Worm (Caenorhabditis elegans) whole organism, L1 larva: Measurements from ENCODE around the gene pyt-1.

ENCODE experiments used
- C04F5.9 ChIP-seq: sonication (generic microtip); optimal IDR thresholded peaks from 2 replicates; lab custom pipeline; 2016; ENCODE audit warnings: missing genetic modification characterization, missing compliant biosample characterization
- C16A3.4 ChIP-seq: fragments of 150-350 bp; optimal IDR thresholded peaks from 2 replicates; lab custom pipeline; 2014; ENCODE audit warnings: missing biosample characterization, missing genetic modification characterization
- C34B4.2 ChIP-seq: sonication (generic microtip); optimal IDR thresholded peaks from 2 replicates; lab custom pipeline; 2017; ENCODE audit warnings: mild to moderate bottlenecking, missing genetic modification characterization, missing compliant biosample characterization
- F16B12.6 ChIP-seq: fragments of 150-350 bp; optimal IDR thresholded peaks from 2 replicates; lab custom pipeline; 2014; ENCODE audit warnings: missing biosample characterization, missing genetic modification characterization
- Y116A8C.19 ChIP-seq: sonication (generic microtip); optimal IDR thresholded peaks from 2 replicates; lab custom pipeline; 2016; ENCODE audit warnings: missing compliant biosample characterization, missing genetic modification characterization, borderline replicate concordance
- aha-1 ChIP-seq: fragments of 150-350 bp; optimal IDR thresholded peaks from 2 replicates; lab custom pipeline; 2014; ENCODE audit warnings: missing biosample characterization, missing genetic modification characterization
- ama-1 ChIP-seq: fragments of 150-350 bp; optimal IDR thresholded peaks from 2 replicates; lab custom pipeline; 2014
- blmp-1 ChIP-seq: fragments of 150-350 bp; optimal IDR thresholded peaks from 2 replicates; lab custom pipeline; 2014; ENCODE audit warnings: missing biosample characterization, missing genetic modification characterization
- ceh-63 ChIP-seq: fragments of 200-800 bp; sonication (Bioruptor generic); optimal IDR thresholded peaks from 2 replicates; lab custom pipeline; 2018; ENCODE audit warnings: mild to moderate bottlenecking, missing genetic modification characterization, missing compliant biosample characterization
- ceh-8 ChIP-seq: fragments of 200-800 bp; sonication (Bioruptor generic); optimal IDR thresholded peaks from 2 replicates; lab custom pipeline; 2018; ENCODE audit warnings: mild to moderate bottlenecking, missing genetic modification characterization, moderate library complexity, missing compliant biosample characterization
- ceh-88 ChIP-seq: fragments of 200-800 bp; sonication (Bioruptor generic); IDR thresholded peaks from 2 replicates; pipeline ENCODE4 v1.3.6; 2022; ENCODE audit warnings: missing genetic modification characterization, missing compliant biosample characterization
- ceh-90 ChIP-seq: sonication (generic microtip); optimal IDR thresholded peaks from 2 replicates; lab custom pipeline; 2016; ENCODE audit warnings: missing genetic modification characterization, missing compliant biosample characterization
- dpl-1 ChIP-seq, 3 experiments: fragments of 150-350 bp in 2 of 3; sonication (generic microtip) in 1 of 3; optimal IDR thresholded peaks; 2 replicates each; lab custom pipeline; 2014 to 2017; ENCODE audit warnings: missing biosample characterization in 3 of 3, missing genetic modification characterization in 3 of 3, missing genetic modification reagents in 3 of 3
- dsc-1 ChIP-seq: sonication (generic microtip); optimal IDR thresholded peaks from 2 replicates; lab custom pipeline; 2016; ENCODE audit warnings: mild to moderate bottlenecking, missing genetic modification characterization, missing compliant biosample characterization
- efl-1 ChIP-seq, 4 experiments: fragments of 150-350 bp; optimal IDR thresholded peaks in 3 of 4; peaks in 1 of 4; 1 replicate in 1 of 4; 2 replicates in 3 of 4; lab custom pipeline; 2014; ENCODE audit warnings: missing biosample characterization in 2 of 4, missing genetic modification characterization in 2 of 4, missing genetic modification reagents in 2 of 4
- egl-13 ChIP-seq: sonication (generic microtip); optimal IDR thresholded peaks from 2 replicates; lab custom pipeline; 2016; ENCODE audit warnings: missing genotype, missing genetic modification reagents, missing genetic modification characterization, missing compliant biosample characterization
- egl-27 ChIP-seq, 2 experiments: fragments of 150-350 bp in 1 of 2; sonication (generic microtip); optimal IDR thresholded peaks; 3 replicates each; lab custom pipeline; 2017 to 2018; ENCODE audit warnings: missing biosample characterization in 2 of 2, missing genetic modification characterization in 2 of 2, missing genetic modification reagents in 2 of 2
- elt-2 ChIP-seq: sonication (generic microtip); optimal IDR thresholded peaks from 2 replicates; lab custom pipeline; 2016; ENCODE audit warnings: missing genetic modification characterization, mild to moderate bottlenecking, inconsistent platforms, missing compliant biosample characterization, missing genetic modification reagents
- elt-3 ChIP-seq, 6 experiments: fragments of 150-350 bp in 1 of 6; sonication (generic microtip); optimal IDR thresholded peaks; 2 replicates each; lab custom pipeline; 2017 to 2018; ENCODE audit warnings: missing biosample characterization in 6 of 6, missing genetic modification characterization in 6 of 6, inconsistent platforms in 1 of 6
- ets-5 ChIP-seq: fragments of 200-800 bp; sonication (Bioruptor generic); IDR thresholded peaks from 2 replicates; pipeline ENCODE4 v1.3.6; 2022; ENCODE audit warnings: missing genetic modification characterization, missing compliant biosample characterization
- fkh-4 ChIP-seq: sonication (generic microtip); optimal IDR thresholded peaks from 2 replicates; lab custom pipeline; 2016; ENCODE audit warnings: missing compliant biosample characterization, missing genetic modification characterization, borderline replicate concordance
- hpl-2 ChIP-seq: fragments of 150-350 bp; optimal IDR thresholded peaks from 2 replicates; lab custom pipeline; 2014; ENCODE audit warnings: missing biosample characterization, missing genetic modification reagents, missing genetic modification characterization
- irx-1 ChIP-seq: sonication (generic microtip); optimal IDR thresholded peaks from 2 replicates; lab custom pipeline; 2016; ENCODE audit warnings: missing genetic modification characterization, missing compliant biosample characterization
- lin-13 ChIP-seq: fragments of 150-350 bp; optimal IDR thresholded peaks from 2 replicates; lab custom pipeline; 2014; ENCODE audit warnings: missing biosample characterization, missing genetic modification reagents, missing genetic modification characterization
- lin-14 ChIP-seq: fragments of 200-800 bp; sonication (Bioruptor generic); optimal IDR thresholded peaks from 2 replicates; lab custom pipeline; 2018; ENCODE audit warnings: mild to moderate bottlenecking, missing genetic modification characterization, moderate library complexity, missing compliant biosample characterization
- lin-35 ChIP-seq, 2 experiments: fragments of 150-350 bp; optimal IDR thresholded peaks; 2 replicates each; lab custom pipeline; 2014; ENCODE audit warnings: missing biosample characterization in 2 of 2, missing genetic modification characterization in 2 of 2, missing genetic modification reagents in 2 of 2
- lin-39 ChIP-seq: fragments of 150-350 bp; optimal IDR thresholded peaks from 2 replicates; lab custom pipeline; 2014; ENCODE audit warnings: missing biosample characterization, missing genetic modification reagents, missing genetic modification characterization
- lir-3 ChIP-seq: sonication (generic microtip); optimal IDR thresholded peaks from 2 replicates; lab custom pipeline; 2016; ENCODE audit warnings: mild to moderate bottlenecking, missing genetic modification characterization, moderate library complexity, missing compliant biosample characterization; ENCODE audit not compliant: poor library complexity
- lsy-2 ChIP-seq, 2 experiments: fragments of 150-350 bp; optimal IDR thresholded peaks; 2 replicates each; lab custom pipeline; 2014; ENCODE audit warnings: missing biosample characterization in 2 of 2, missing genetic modification characterization in 2 of 2
- mdl-1 ChIP-seq, 2 experiments: fragments of 150-350 bp; optimal IDR thresholded peaks; 2 replicates each; lab custom pipeline; 2014 to 2017; ENCODE audit warnings: missing biosample characterization in 2 of 2, missing genetic modification characterization in 2 of 2, inconsistent platforms in 1 of 2
- nhr-11 ChIP-seq: fragments of 150-350 bp; optimal IDR thresholded peaks from 2 replicates; lab custom pipeline; 2014; ENCODE audit warnings: missing biosample characterization, missing genetic modification characterization
- nhr-20 ChIP-seq: sonication (generic microtip); optimal IDR thresholded peaks from 2 replicates; lab custom pipeline; 2016; ENCODE audit warnings: mild to moderate bottlenecking, missing genetic modification characterization, missing compliant biosample characterization
- nhr-76 ChIP-seq: sonication (generic microtip); optimal IDR thresholded peaks from 2 replicates; lab custom pipeline; 2017; ENCODE audit warnings: missing biosample characterization, missing genetic modification characterization
- nhr-85 ChIP-seq: sonication (generic microtip); peaks from one replicate; lab custom pipeline; 2016; ENCODE audit warnings: missing genetic modification characterization, inconsistent platforms, missing compliant biosample characterization
- nhr-90 ChIP-seq: sonication (generic microtip); optimal IDR thresholded peaks from 2 replicates; lab custom pipeline; 2016; ENCODE audit warnings: mild to moderate bottlenecking, missing genetic modification characterization, missing compliant biosample characterization; ENCODE audit not compliant: poor library complexity
- pag-3 ChIP-seq: sonication (generic microtip); optimal IDR thresholded peaks from 2 replicates; lab custom pipeline; 2017; ENCODE audit warnings: missing genetic modification characterization, mild to moderate bottlenecking, missing compliant biosample characterization, antibody characterized with exemption, borderline replicate concordance; ENCODE audit not compliant: insufficient read depth
- pqm-1 ChIP-seq: sonication (generic microtip); optimal IDR thresholded peaks from 3 replicates; lab custom pipeline; 2017; ENCODE audit warnings: missing biosample characterization, missing genetic modification characterization
- snpc-4 ChIP-seq: fragments of 150-350 bp; optimal IDR thresholded peaks from 2 replicates; lab custom pipeline; 2014; ENCODE audit warnings: missing biosample characterization, missing genetic modification characterization
- sox-4 ChIP-seq: sonication (generic microtip); optimal IDR thresholded peaks from 2 replicates; lab custom pipeline; 2016; ENCODE audit warnings: missing genetic modification characterization, missing compliant biosample characterization
- sptf-1 ChIP-seq: fragments of 150-350 bp; optimal IDR thresholded peaks from 2 replicates; lab custom pipeline; 2014; ENCODE audit warnings: missing biosample characterization, missing genetic modification characterization
- sup-37 ChIP-seq: fragments of 200-800 bp; sonication (Bioruptor generic); optimal IDR thresholded peaks from 2 replicates; lab custom pipeline; 2018; ENCODE audit warnings: mild to moderate bottlenecking, missing genetic modification characterization, missing compliant biosample characterization
- swsn-7 ChIP-seq: sonication (generic microtip); optimal IDR thresholded peaks from 2 replicates; lab custom pipeline; 2016; ENCODE audit warnings: missing genetic modification characterization, missing compliant biosample characterization
- tbx-2 ChIP-seq: sonication (generic microtip); optimal IDR thresholded peaks from 2 replicates; lab custom pipeline; 2016; ENCODE audit warnings: missing genetic modification characterization, missing compliant biosample characterization
- unc-130 ChIP-seq: fragments of 150-350 bp; optimal IDR thresholded peaks from 2 replicates; lab custom pipeline; 2017; ENCODE audit warnings: missing biosample characterization, missing genetic modification characterization, inconsistent platforms
- unc-30 ChIP-seq: sonication (generic microtip); optimal IDR thresholded peaks from 2 replicates; lab custom pipeline; 2017; ENCODE audit warnings: missing biosample characterization, missing genetic modification characterization
- unc-62 ChIP-seq: fragments of 150-350 bp; optimal IDR thresholded peaks from 2 replicates; lab custom pipeline; 2014; ENCODE audit warnings: missing biosample characterization, missing genetic modification reagents, missing genetic modification characterization
- vab-15 ChIP-seq: sonication (generic microtip); optimal IDR thresholded peaks from 2 replicates; lab custom pipeline; 2017; ENCODE audit warnings: missing genotype, mild to moderate bottlenecking, missing genetic modification characterization, missing compliant biosample characterization
- zag-1 ChIP-seq: fragments of 150-350 bp; optimal IDR thresholded peaks from 2 replicates; lab custom pipeline; 2014; ENCODE audit warnings: missing biosample characterization, missing genetic modification characterization
- zip-4 ChIP-seq: fragments of 200-800 bp; sonication (Bioruptor generic); optimal IDR thresholded peaks from 2 replicates; lab custom pipeline; 2018; ENCODE audit warnings: mild to moderate bottlenecking, missing genetic modification characterization, moderate library complexity, missing compliant biosample characterization

pyt-1 gene

DNA sequence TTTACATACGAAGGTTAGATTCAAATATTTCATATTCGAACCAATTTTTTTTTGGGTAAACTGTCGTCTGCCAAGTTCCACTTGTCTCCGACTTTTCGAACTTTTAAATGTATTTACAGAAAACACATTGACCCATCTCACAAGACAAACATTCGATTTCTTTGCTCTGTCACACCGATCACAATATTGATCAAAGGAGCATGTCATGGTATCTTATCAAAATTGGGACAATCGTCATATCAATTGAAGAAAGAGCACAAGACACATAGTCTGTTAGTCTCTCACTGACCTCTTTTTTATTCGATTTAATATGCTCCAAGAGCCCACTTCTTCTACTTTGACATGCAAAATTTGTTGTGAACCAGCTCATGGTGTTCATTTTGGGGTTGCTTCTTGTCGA lies 26.9 kb upstream of the pyt-1 start, which contains the start of gene nhr-232:
TSS of gene nhr-232 (plus strand) at position 121 of the 400 bp plus-strand sequence.
- TF ChIP-seq lin-14 = peak; percentile 17
- no peak for TF ChIP-seq dsc-1 (tag; lab: Kevin White, UChicago)
- no peak for TF ChIP-seq vab-15 (tag; lab: Kevin White, UChicago)
- no peak for TF ChIP-seq ama-1
- TF ChIP-seq ets-5 (GFP tag; lab: Robert Waterston, UW) = no peak
- TF ChIP-seq nhr-76 (tag; lab: Kevin White, UChicago) = no peak
- TF ChIP-seq lin-35 (GFP tag; optimal IDR thresholded peaks at IDR 0.05; lab: Kevin White, UChicago) = peak in 1 of 2 experiments; percentile 32
- no peak for TF ChIP-seq zip-4 (GFP tag; lab: Kevin White, UChicago)
- TF ChIP-seq nhr-90 = no peak
- no peak for TF ChIP-seq lin-39
- no peak for TF ChIP-seq ceh-8
- no peak for TF ChIP-seq aha-1
- no peak for TF ChIP-seq efl-1 (optimal IDR thresholded peaks at IDR 0.05; lab: Kevin White, UChicago)
- peak in 1 of 2 experiments; percentile 39 for TF ChIP-seq efl-1 (GFP tag; optimal IDR thresholded peaks at IDR 0.05 in 1 of 2; lab: Kevin White, UChicago)
- no peak for TF ChIP-seq nhr-11 (tag; lab: Kevin White, UChicago)
- TF ChIP-seq elt-2 (tag; lab: Kevin White, UChicago) = peak; percentile 70
- no peak for TF ChIP-seq irx-1 (tag; lab: Kevin White, UChicago)
- no peak for TF ChIP-seq blmp-1
- TF ChIP-seq Y116A8C.19 (tag; lab: Kevin White, UChicago) = no peak
- no peak for TF ChIP-seq C04F5.9 (tag; lab: Kevin White, UChicago)
- TF ChIP-seq lir-3 (tag; lab: Kevin White, UChicago) = no peak
- no peak for TF ChIP-seq hpl-2 (GFP tag; lab: Kevin White, UChicago)
- TF ChIP-seq lin-13 (GFP tag; lab: Kevin White, UChicago) = no peak

DNA sequence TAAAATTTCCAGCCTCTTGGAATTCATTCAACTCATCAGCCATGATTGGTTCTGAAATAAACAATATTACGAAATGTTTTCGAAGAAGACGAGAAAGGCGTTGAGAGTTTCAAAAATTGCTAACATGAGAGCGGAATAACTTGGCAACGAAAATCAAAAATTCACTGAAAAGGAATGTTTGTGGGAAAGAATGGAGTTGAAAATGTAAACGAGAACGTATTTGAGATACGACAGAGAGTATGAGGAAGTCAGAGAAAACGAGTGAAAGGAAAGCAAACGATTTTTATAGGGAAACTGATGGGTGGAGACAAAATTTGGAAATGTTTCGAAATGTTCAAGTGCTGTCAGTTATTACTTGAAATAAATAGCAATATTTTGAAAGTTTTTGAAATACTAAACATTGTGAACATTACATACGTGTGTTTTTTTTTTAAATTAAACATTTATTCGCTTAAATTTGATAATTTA lies 25.9 kb upstream of the pyt-1 start, which contains the start of gene rop-1:
TSS of gene rop-1 (minus strand) at position 51 of the 468 bp plus-strand sequence.
- TF ChIP-seq nhr-11 (tag; lab: Kevin White, UChicago) (no peak), dpl-1 (GFP tag; optimal IDR thresholded peaks at IDR 0.05; lab: Kevin White, UChicago) (no peak), ceh-63 (GFP tag; lab: Kevin White, UChicago) (no peak), egl-13 (tag; lab: Kevin White, UChicago) (no peak), elt-3 (tag; optimal IDR thresholded peaks at IDR 0.05; lab: Kevin White, UChicago) (no peak), pag-3 (tag; lab: Kevin White, UChicago) (no peak), C34B4.2 (tag; lab: Kevin White, UChicago) (no peak), mdl-1 (tag; optimal IDR thresholded peaks at IDR 0.05; lab: Kevin White, UChicago) (no peak), F16B12.6 (tag; lab: Kevin White, UChicago) (no peak), ets-5 (GFP tag; lab: Robert Waterston, UW) (no peak), efl-1 (optimal IDR thresholded peaks at IDR 0.05; lab: Kevin White, UChicago) (peak in 1 of 2 experiments; percentile 26), efl-1 (GFP tag; optimal IDR thresholded peaks at IDR 0.05 in 1 of 2; lab: Kevin White, UChicago) (peak in 1 of 2 experiments; percentile 4), sptf-1 (tag; lab: Kevin White, UChicago) (no peak), ceh-90 (tag; lab: Kevin White, UChicago) (no peak), lin-14 (peak; percentile 35), ceh-88 (GFP tag; lab: Robert Waterston, UW) (no peak), unc-130 (tag; lab: Kevin White, UChicago) (no peak), swsn-7 (tag; lab: Kevin White, UChicago) (no peak), elt-2 (tag; lab: Kevin White, UChicago) (peak; percentile 5), sup-37 (no peak), fkh-4 (tag; lab: Kevin White, UChicago) (no peak), Y116A8C.19 (tag; lab: Kevin White, UChicago) (no peak), lin-35 (GFP tag; optimal IDR thresholded peaks at IDR 0.05; lab: Kevin White, UChicago) (peak in 1 of 2 experiments; percentile 28), zag-1 (tag; lab: Kevin White, UChicago) (no peak), egl-27 (tag; optimal IDR thresholded peaks at IDR 0.05; lab: Kevin White, UChicago) (no peak), sox-4 (tag; lab: Kevin White, UChicago) (no peak), unc-62 (GFP tag; lab: Kevin White, UChicago) (no peak), nhr-76 (tag; lab: Kevin White, UChicago) (no peak), tbx-2 (tag; lab: Kevin White, UChicago) (no peak), unc-30 (tag; lab: Kevin White, UChicago) (no peak), aha-1 (no peak), nhr-85 (no peak), pqm-1 (tag; lab: Kevin White, UChicago) (no peak), nhr-20 (peak; percentile 10), snpc-4 (tag; lab: Kevin White, UChicago) (no peak), C16A3.4 (tag; lab: Kevin White, UChicago) (no peak), lsy-2 (tag; optimal IDR thresholded peaks at IDR 0.05; lab: Kevin White, UChicago) (peak in 1 of 2 experiments; percentile 52)
